Fruit fly (Drosophila melanogaster) whole organism, embryonic: ENCODE measurements around the gene Abl.

ENCODE experiments used
- Atf6 ChIP-seq: fragments of 200-800 bp; sonication (Bioruptor generic); IDR thresholded peaks from 2 replicates; pipeline ENCODE4 v1.3.6; 2022; ENCODE audit warnings: missing biosample characterization, missing genetic modification characterization
- Awh ChIP-seq: fragments of 200-800 bp; sonication (Bioruptor generic); IDR thresholded peaks from 2 replicates; pipeline ENCODE4, ENCODE4 v1.3.6; 2022; ENCODE audit warnings: missing biosample characterization, missing genetic modification characterization
- Bgb ChIP-seq: fragments of 200-800 bp; sonication (Bioruptor generic); IDR thresholded peaks from 2 replicates; pipeline ENCODE4 v1.3.6; 2022; ENCODE audit warnings: missing biosample characterization, missing genetic modification characterization; ENCODE audit not compliant: partially characterized antibody
- CG10431 ChIP-seq: fragments of 200-800 bp; sonication (Bioruptor generic); optimal IDR thresholded peaks from 3 replicates; lab custom pipeline; 2018; ENCODE audit warnings: missing biosample characterization, mild to moderate bottlenecking, missing genetic modification characterization
- CG11504 ChIP-seq: fragments of 200-800 bp; sonication (Bioruptor generic); optimal IDR thresholded peaks from 3 replicates; lab custom pipeline; 2019; ENCODE audit warnings: missing biosample characterization, mild to moderate bottlenecking, missing genetic modification characterization, moderate library complexity
- CG11695 ChIP-seq: fragments of 200-800 bp; sonication (Bioruptor generic); IDR thresholded peaks from 3 replicates; pipeline ENCODE4 v1.3.6; 2022; ENCODE audit warnings: missing biosample characterization, missing genetic modification characterization
- CG13424 ChIP-seq: fragments of 200-800 bp; sonication (Bioruptor generic); optimal IDR thresholded peaks from 2 replicates; lab custom pipeline; 2019; ENCODE audit warnings: missing biosample characterization, mild to moderate bottlenecking, missing genetic modification characterization, moderate library complexity
- CG15269 ChIP-seq: fragments of 200-800 bp; sonication (Bioruptor generic); optimal IDR thresholded peaks from 2 replicates; lab custom pipeline; 2018; ENCODE audit warnings: missing biosample characterization, mild to moderate bottlenecking, missing genetic modification characterization, moderate library complexity
- CG1603 ChIP-seq: fragments of 200-800 bp; sonication (Bioruptor generic); optimal IDR thresholded peaks from 2 replicates; lab custom pipeline; 2019; ENCODE audit warnings: missing biosample characterization, mild to moderate bottlenecking, missing genetic modification characterization, moderate library complexity
- CG16815 ChIP-seq: fragments of 200-800 bp; sonication (Bioruptor generic); optimal IDR thresholded peaks from 3 replicates; lab custom pipeline; 2017; ENCODE audit warnings: missing biosample characterization, mild to moderate bottlenecking, missing genetic modification characterization
- CG17912 ChIP-seq: fragments of 200-800 bp; sonication (Bioruptor generic); optimal IDR thresholded peaks from 2 replicates; lab custom pipeline; 2018; ENCODE audit warnings: missing biosample characterization, mild to moderate bottlenecking, missing genetic modification characterization
- CG1792 ChIP-seq: fragments of 200-800 bp; sonication (Bioruptor generic); optimal IDR thresholded peaks from 2 replicates; lab custom pipeline; 2016; ENCODE audit warnings: missing biosample characterization, missing genetic modification characterization
- CG18619 ChIP-seq: fragments of 200-800 bp; sonication (Bioruptor generic); optimal IDR thresholded peaks from 3 replicates; lab custom pipeline; 2017; ENCODE audit warnings: missing biosample characterization, mild to moderate bottlenecking, missing genetic modification characterization
- CG2199 ChIP-seq: fragments of 200-800 bp; sonication (Bioruptor generic); IDR thresholded peaks from 3 replicates; pipeline ENCODE4 v1.3.6; 2022; ENCODE audit warnings: missing biosample characterization, missing genetic modification characterization
- CG32767 ChIP-seq: fragments of 200-800 bp; sonication (Bioruptor generic); IDR thresholded peaks from 2 replicates; pipeline ENCODE4 v1.3.6; 2022; ENCODE audit warnings: missing biosample characterization, missing genetic modification characterization
- CG34422 ChIP-seq: fragments of 200-800 bp; sonication (Bioruptor generic); IDR thresholded peaks from 3 replicates; pipeline ENCODE4 v1.3.6; 2022; ENCODE audit warnings: missing biosample characterization, missing genetic modification characterization
- CG4328 ChIP-seq: fragments of 200-800 bp; sonication (Bioruptor generic); optimal IDR thresholded peaks from 3 replicates; lab custom pipeline; 2017; ENCODE audit warnings: missing biosample characterization, missing genetic modification reagents, missing genetic modification characterization
- CG43689 ChIP-seq: fragments of 200-800 bp; sonication (Bioruptor generic); IDR thresholded peaks from 2 replicates; pipeline ENCODE4 v1.3.6; 2022; ENCODE audit warnings: missing biosample characterization, missing genetic modification characterization
- CG4404 ChIP-seq: fragments of 200-800 bp; sonication (Bioruptor generic); IDR thresholded peaks from 2 replicates; pipeline ENCODE4 v1.3.6; 2022; ENCODE audit warnings: missing biosample characterization, missing genetic modification characterization
- CG6175 ChIP-seq: fragments of 200-800 bp; sonication (Bioruptor generic); IDR thresholded peaks from 3 replicates; pipeline ENCODE4 v1.3.6; 2022; ENCODE audit warnings: missing biosample characterization, missing genetic modification characterization
- CG6854 ChIP-seq: fragments of 200-800 bp; sonication (Bioruptor generic); optimal IDR thresholded peaks from 3 replicates; lab custom pipeline; 2017; ENCODE audit warnings: missing biosample characterization, mild to moderate bottlenecking, missing genetic modification characterization
- CG8281 ChIP-seq: fragments of 200-800 bp; sonication (Bioruptor generic); optimal IDR thresholded peaks from 2 replicates; lab custom pipeline; 2018; ENCODE audit warnings: missing biosample characterization, mild to moderate bottlenecking, missing genetic modification characterization, moderate library complexity
- CG9797 ChIP-seq: fragments of 200-800 bp; sonication (Bioruptor generic); optimal IDR thresholded peaks from 3 replicates; lab custom pipeline; 2018; ENCODE audit warnings: missing biosample characterization, mild to moderate bottlenecking, missing genetic modification characterization
- Dad ChIP-seq: fragments of 200-800 bp; sonication (Bioruptor generic); optimal IDR thresholded peaks from 3 replicates; lab custom pipeline; 2016; ENCODE audit warnings: missing biosample characterization, missing genetic modification characterization
- Dll ChIP-seq: fragments of 200-800 bp; sonication (Bioruptor generic); IDR thresholded peaks from 4 replicates; pipeline ENCODE4 v1.3.6; 2022; ENCODE audit warnings: missing biosample characterization, missing genetic modification characterization; ENCODE audit not compliant: partially characterized antibody
- Ets97D ChIP-seq: fragments of 200-800 bp; sonication (Bioruptor generic); optimal IDR thresholded peaks from 3 replicates; lab custom pipeline; 2016; ENCODE audit warnings: missing biosample characterization, missing genetic modification characterization
- HLH54F ChIP-seq: fragments of 200-800 bp; sonication (Bioruptor generic); optimal IDR thresholded peaks from 3 replicates; lab custom pipeline; 2016; ENCODE audit warnings: missing biosample characterization, missing genetic modification characterization
- Neu2 ChIP-seq: fragments of 200-800 bp; sonication (Bioruptor generic); optimal IDR thresholded peaks from 3 replicates; lab custom pipeline; 2016; ENCODE audit warnings: missing biosample characterization, missing genetic modification characterization, borderline replicate concordance
- Tbp ChIP-seq: fragments of >200 bp; optimal IDR thresholded peaks from 2 replicates; lab custom pipeline; 2018; ENCODE audit warnings: missing biosample characterization, missing genetic modification characterization
- ac ChIP-seq: fragments of 200-800 bp; sonication (Bioruptor generic); optimal IDR thresholded peaks from 3 replicates; lab custom pipeline; 2017; ENCODE audit warnings: missing biosample characterization, mild to moderate bottlenecking, missing genetic modification characterization
- bbx ChIP-seq: fragments of 200-800 bp; sonication (Bioruptor generic); IDR thresholded peaks from 2 replicates; pipeline ENCODE4 v1.3.6; 2022; ENCODE audit warnings: missing biosample characterization, missing genetic modification characterization; ENCODE audit not compliant: partially characterized antibody
- cad ChIP-seq: fragments of >200 bp; optimal IDR thresholded peaks from 2 replicates; lab custom pipeline; 2017; ENCODE audit warnings: missing biosample characterization, missing genetic modification characterization
- crc ChIP-seq: fragments of 200-800 bp; sonication (Bioruptor generic); optimal IDR thresholded peaks from 2 replicates; lab custom pipeline; 2016; ENCODE audit warnings: missing biosample characterization, missing genetic modification characterization
- dm ChIP-seq: fragments of 200-800 bp; sonication (Bioruptor generic); optimal IDR thresholded peaks from 3 replicates; lab custom pipeline; 2016; ENCODE audit warnings: missing biosample characterization, missing genetic modification characterization
- ems ChIP-seq: fragments of 200-800 bp; sonication (Bioruptor generic); optimal IDR thresholded peaks from 3 replicates; lab custom pipeline; 2016; ENCODE audit warnings: missing biosample characterization, missing genetic modification characterization
- ewg ChIP-seq: fragments of 200-800 bp; sonication (Bioruptor generic); optimal IDR thresholded peaks from 3 replicates; lab custom pipeline; 2017; ENCODE audit warnings: mild to moderate bottlenecking, missing biosample characterization, missing genetic modification reagents, missing genetic modification characterization
- fd64A ChIP-seq: fragments of 200-800 bp; sonication (Bioruptor generic); optimal IDR thresholded peaks from 3 replicates; lab custom pipeline; 2018; ENCODE audit warnings: missing biosample characterization, mild to moderate bottlenecking, missing genetic modification characterization
- gcm ChIP-seq: fragments of 200-800 bp; sonication (Bioruptor generic); optimal IDR thresholded peaks from 2 replicates; lab custom pipeline; 2019; ENCODE audit warnings: missing biosample characterization, mild to moderate bottlenecking, missing genetic modification characterization, moderate library complexity
- grn ChIP-seq: fragments of 200-800 bp; sonication (Bioruptor generic); optimal IDR thresholded peaks from 3 replicates; lab custom pipeline; 2017; ENCODE audit warnings: missing biosample characterization, missing genetic modification characterization
- jumu ChIP-seq: fragments of 200-800 bp; sonication (Bioruptor generic); optimal IDR thresholded peaks from 3 replicates; lab custom pipeline; 2016; ENCODE audit warnings: missing biosample characterization, missing genetic modification characterization
- kah ChIP-seq: fragments of 200-800 bp; sonication (Bioruptor generic); optimal IDR thresholded peaks from 2 replicates; lab custom pipeline; 2018; ENCODE audit warnings: missing biosample characterization, mild to moderate bottlenecking, missing genetic modification characterization
- odd ChIP-seq: fragments of 200-800 bp; sonication (Bioruptor generic); optimal IDR thresholded peaks from 2 replicates; lab custom pipeline; 2017; ENCODE audit warnings: missing biosample characterization, mild to moderate bottlenecking, missing genetic modification characterization
- rib ChIP-seq: fragments of 200-800 bp; sonication (Bioruptor generic); IDR thresholded peaks from 2 replicates; pipeline ENCODE4 v1.3.6; 2022; ENCODE audit warnings: missing biosample characterization, missing genetic modification characterization
- ro ChIP-seq: fragments of 200-800 bp; sonication (Bioruptor generic); IDR thresholded peaks from 2 replicates; pipeline ENCODE4 v1.3.6; 2022; ENCODE audit warnings: missing biosample characterization, missing genetic modification characterization
- sd ChIP-seq: fragments of 200-800 bp; sonication (Bioruptor generic); optimal IDR thresholded peaks from 3 replicates; lab custom pipeline; 2018; ENCODE audit warnings: missing biosample characterization, mild to moderate bottlenecking, missing genetic modification characterization, moderate library complexity
- slp2 ChIP-seq: fragments of 200-800 bp; sonication (Bioruptor generic); optimal IDR thresholded peaks from 2 replicates; lab custom pipeline; 2016; ENCODE audit warnings: missing biosample characterization, missing genetic modification characterization
- unc-4 ChIP-seq: fragments of 200-800 bp; sonication (Bioruptor generic); IDR thresholded peaks from 2 replicates; pipeline ENCODE4 v1.3.6; 2022; ENCODE audit warnings: missing biosample characterization, missing genetic modification characterization; ENCODE audit not compliant: partially characterized antibody
- z ChIP-seq: fragments of 200-800 bp; sonication (Bioruptor generic); IDR thresholded peaks from 3 replicates; pipeline ENCODE4 v1.3.6; 2022; ENCODE audit warnings: missing biosample characterization, missing genetic modification characterization

The Abl gene

DNA sequence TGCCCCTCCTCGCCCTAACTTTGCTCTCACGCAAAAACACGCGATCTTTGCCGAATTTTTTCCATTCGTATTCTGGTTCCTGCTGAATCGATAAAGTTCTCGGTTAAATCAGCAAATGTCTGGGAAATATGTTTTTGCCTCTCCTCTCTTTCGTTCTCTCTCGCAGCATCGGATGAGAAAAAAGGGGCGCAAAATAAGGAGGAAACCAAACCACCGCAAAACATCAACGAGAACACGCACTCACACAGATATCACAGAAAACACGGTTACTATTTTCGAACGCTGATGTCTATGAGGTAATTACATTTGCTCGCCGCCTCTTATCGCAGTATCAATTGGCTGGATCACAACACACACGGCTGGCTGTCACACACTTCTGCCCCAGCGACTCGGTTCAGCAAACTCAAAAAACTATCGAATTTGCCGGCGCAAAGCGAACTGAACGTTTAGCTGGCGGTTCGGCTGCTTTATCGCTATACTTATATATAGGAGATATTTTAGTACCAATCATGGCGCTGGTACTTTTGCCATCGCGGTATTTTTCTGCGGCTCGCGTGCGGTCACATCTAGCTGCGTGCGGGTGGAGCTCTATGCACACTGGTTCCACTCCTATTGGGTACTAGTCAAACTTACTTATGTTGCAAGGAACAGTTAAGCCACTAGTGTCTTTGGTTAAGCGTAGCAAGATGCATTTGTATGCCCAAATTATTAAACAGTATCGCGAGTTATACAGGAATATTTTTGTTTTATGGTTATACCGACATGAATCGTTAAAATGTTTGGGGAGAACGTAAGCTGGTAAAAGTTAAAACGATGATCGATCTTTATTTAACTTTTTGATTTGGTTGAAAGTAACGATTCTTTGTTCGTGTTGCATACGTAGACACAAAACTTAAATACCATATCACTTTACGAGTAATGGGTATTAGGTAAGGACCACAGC, 13.8 kb upstream of the Abl start, which contains the start of gene Baldspot (continued):
- TF ChIP-seq ewg (GFP tag; lab: Kevin White, UChicago) (peak; percentile 41), CG6854 (GFP tag; lab: Kevin White, UChicago) (peak; percentile 76), rib (GFP tag; lab: Robert Waterston, UW) (0 out of 2 replicates have a peak, but pooled peaks have one; percentile 16), CG15269 (tag; lab: Kevin White, UChicago) (peak; percentile 42), Dll (GFP tag; lab: Robert Waterston, UW) (no peak; the same call in none of the 4 replicates), crc (GFP tag; lab: Kevin White, UChicago) (peak; percentile 83), unc-4 (peak; percentile 59; the same call in 1 of the 2 replicates), CG34422 (GFP tag; lab: Robert Waterston, UW) (peak; percentile 82; the same call in 2 of the 3 replicates), CG32767 (GFP tag; lab: Robert Waterston, UW) (peak; percentile 73), CG13424 (tag; lab: Kevin White, UChicago) (peak; percentile 52), CG4328 (GFP tag; lab: Kevin White, UChicago) (peak; percentile 86), CG16815 (peak; percentile 49), z (no peak), Tbp (GFP tag; lab: Kevin White, UChicago) (no peak), kah (peak; percentile 55), cad (GFP tag; lab: Kevin White, UChicago) (no peak), CG4404 (peak; percentile 71), fd64A (GFP tag; lab: Kevin White, UChicago) (peak; percentile 65), CG1603 (tag; lab: Kevin White, UChicago) (peak; percentile 80), CG18619 (no peak), jumu (GFP tag; lab: Kevin White, UChicago) (peak; percentile 68), Atf6 (GFP tag; lab: Robert Waterston, UW) (peak; percentile 50; the same call in 1 of the 2 replicates), slp2 (GFP tag; lab: Kevin White, UChicago) (peak; percentile 71), CG17912 (GFP tag; lab: Kevin White, UChicago) (no peak), odd (GFP tag; lab: Kevin White, UChicago) (peak; percentile 11), CG43689 (GFP tag; lab: Robert Waterston, UW) (no peak), CG2199 (GFP tag; lab: Robert Waterston, UW) (peak; percentile 78; the same call in 1 of the 3 replicates), gcm (GFP tag; lab: Kevin White, UChicago) (peak; percentile 89), Awh (GFP tag; lab: Robert Waterston, UW) (peak; percentile 54; the same call in 1 of the 2 replicates), CG6175 (GFP tag; lab: Robert Waterston, UW) (no peak), HLH54F (GFP tag; lab: Kevin White, UChicago) (no peak), CG1792 (GFP tag; lab: Kevin White, UChicago) (peak; percentile 68), CG11504 (tag; lab: Kevin White, UChicago) (peak; percentile 87), bbx (GFP tag; lab: Robert Waterston, UW) (peak; percentile 81), sd (tag; lab: Kevin White, UChicago) (peak; percentile 47), Neu2 (peak; percentile 73), ro (GFP tag; lab: Robert Waterston, UW) (no peak), CG10431 (GFP tag; lab: Kevin White, UChicago) (no peak), Bgb (GFP tag; lab: Robert Waterston, UW) (peak; percentile 79), dm (peak; percentile 15), CG8281 (tag; lab: Kevin White, UChicago) (peak; percentile 58), ems (GFP tag; lab: Kevin White, UChicago) (peak; percentile 65), Dad (GFP tag; lab: Kevin White, UChicago) (peak; percentile 77), ac (GFP tag; lab: Kevin White, UChicago) (peak; percentile 59), CG11695 (GFP tag; lab: Robert Waterston, UW) (peak; percentile 35; the same call in 1 of the 3 replicates), Ets97D (peak; percentile 79), CG9797 (peak; percentile 99), grn (peak; percentile 99)
